Fruit fly (Drosophila melanogaster) whole organism, pupa: Measurements from ENCODE around the gene CG7320.

Experiments
- CG10348 ChIP-seq: fragments of 200-800 bp; sonication (Bioruptor generic); IDR thresholded peaks from 2 replicates; pipeline ENCODE4 v1.3.6; 2022; ENCODE audit warnings: missing biosample characterization, missing genetic modification characterization
- CG12605 ChIP-seq: fragments of 200-800 bp; sonication (Bioruptor generic); IDR thresholded peaks from 2 replicates; pipeline ENCODE4 v1.3.6; 2022; ENCODE audit warnings: missing biosample characterization, missing genetic modification characterization
- CG14655 ChIP-seq: fragments of 200-800 bp; sonication (Bioruptor generic); optimal IDR thresholded peaks from 3 replicates; lab custom pipeline; 2017; ENCODE audit warnings: mild to moderate bottlenecking, missing biosample characterization, missing genetic modification reagents, missing genetic modification characterization
- CG32121 ChIP-seq: fragments of 200-800 bp; sonication (Bioruptor generic); IDR thresholded peaks from 2 replicates; pipeline ENCODE4 v1.3.6; 2022; ENCODE audit warnings: missing biosample characterization, missing genetic modification characterization
- CG8301 ChIP-seq: fragments of 200-800 bp; sonication (Bioruptor generic); optimal IDR thresholded peaks from 2 replicates; lab custom pipeline; 2018; ENCODE audit warnings: missing biosample characterization, mild to moderate bottlenecking, missing genetic modification characterization
- EcR ChIP-seq: fragments of 200-800 bp; sonication (Bioruptor generic); optimal IDR thresholded peaks from 3 replicates; lab custom pipeline; 2019; ENCODE audit warnings: missing biosample characterization, missing genetic modification characterization, mild to moderate bottlenecking, moderate library complexity, missing genetic modification reagents
- Ets98B ChIP-seq: fragments of 200-800 bp; sonication (Bioruptor generic); IDR thresholded peaks from 2 replicates; pipeline ENCODE4 v1.3.6; 2022; ENCODE audit warnings: missing biosample characterization, missing genetic modification characterization
- Pif1A ChIP-seq: fragments of 200-800 bp; sonication (Bioruptor generic); optimal IDR thresholded peaks from 3 replicates; lab custom pipeline; 2016; ENCODE audit warnings: missing biosample characterization, missing genetic modification characterization
- Snoo ChIP-seq: fragments of 200-800 bp; sonication (Bioruptor generic); optimal IDR thresholded peaks from 3 replicates; lab custom pipeline; 2017; ENCODE audit warnings: missing biosample characterization, mild to moderate bottlenecking, missing genetic modification characterization, inconsistent platforms
- fd96Ca ChIP-seq: fragments of 200-800 bp; sonication (Bioruptor generic); IDR thresholded peaks from 3 replicates; pipeline ENCODE4 v1.3.6; 2022; ENCODE audit warnings: missing biosample characterization, missing genetic modification characterization

DNA sequence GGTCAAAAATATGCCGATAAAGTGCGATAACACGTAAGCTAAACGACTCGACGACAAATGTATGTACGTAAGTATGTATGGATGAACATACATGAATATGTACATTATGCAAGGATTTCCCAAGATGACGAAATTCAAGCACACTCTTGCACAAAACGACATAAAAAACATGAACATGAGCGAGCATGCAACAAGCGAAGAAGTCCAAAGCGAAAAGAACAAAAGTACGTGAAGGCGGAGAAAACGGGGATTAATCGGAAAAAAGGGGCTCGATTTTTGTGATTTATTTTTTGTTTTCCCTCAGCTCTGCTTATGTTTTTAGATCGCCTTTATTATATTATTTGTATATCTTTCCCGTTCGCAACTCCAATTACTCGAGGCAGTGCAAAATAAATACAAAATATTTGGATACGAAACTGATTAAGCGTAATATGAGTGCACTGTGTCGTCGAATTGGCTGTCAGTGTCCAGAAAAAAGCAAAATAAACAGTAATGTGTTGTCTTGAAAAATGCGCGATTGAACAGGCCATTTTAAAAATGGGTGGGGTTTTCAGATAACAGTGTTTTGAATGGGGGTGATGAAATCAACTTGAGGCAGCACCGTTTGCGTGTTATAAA lies 13.7 kb upstream of the CG7320 start:
- no peak for TF ChIP-seq CG12605 (GFP tag; lab: Robert Waterston, UW)
- TF ChIP-seq CG32121: no peak
- no peak for TF ChIP-seq Pif1A (GFP tag; lab: Kevin White, UChicago)
- no peak for TF ChIP-seq fd96Ca (GFP tag; lab: Robert Waterston, UW)
- no peak for TF ChIP-seq CG8301 (tag; lab: Kevin White, UChicago)
- TF ChIP-seq CG14655 (GFP tag; lab: Kevin White, UChicago): no peak
- no peak for TF ChIP-seq Ets98B
- TF ChIP-seq EcR (GFP tag; lab: Kevin White, UChicago): no peak
- no peak for TF ChIP-seq CG10348 (GFP tag; lab: Robert Waterston, UW)
- no peak for TF ChIP-seq Snoo
